Fruit fly (Drosophila melanogaster) whole organism, adult: Measurements from ENCODE around the gene CG7739.

ENCODE experiments used
- CG11617 ChIP-seq: fragments of 200-800 bp; sonication (Bioruptor generic); optimal IDR thresholded peaks from 2 replicates; lab custom pipeline; 2017; ENCODE audit warnings: mild to moderate bottlenecking, missing biosample characterization, missing genetic modification reagents, missing genetic modification characterization
- CG14711 ChIP-seq: fragments of 200-800 bp; sonication (Bioruptor generic); optimal IDR thresholded peaks from 2 replicates; lab custom pipeline; 2018; ENCODE audit warnings: missing biosample characterization, mild to moderate bottlenecking, missing genetic modification characterization, moderate library complexity
- CG7045 ChIP-seq: fragments of 200-800 bp; sonication (Bioruptor generic); optimal IDR thresholded peaks from 2 replicates; lab custom pipeline; 2017; ENCODE audit warnings: missing biosample characterization, mild to moderate bottlenecking, missing genetic modification characterization
- Clk ChIP-seq: fragments of 200-800 bp; sonication (Bioruptor generic); optimal IDR thresholded peaks from 2 replicates; lab custom pipeline; 2017; ENCODE audit warnings: missing biosample characterization, missing genetic modification characterization
- Hr96 ChIP-seq: fragments of 200-800 bp; sonication (Bioruptor generic); optimal IDR thresholded peaks from 2 replicates; lab custom pipeline; 2016; ENCODE audit warnings: missing biosample characterization, missing genetic modification characterization
- Mnt ChIP-seq: fragments of 200-800 bp; sonication (Bioruptor generic); optimal IDR thresholded peaks from 2 replicates; lab custom pipeline; 2016; ENCODE audit warnings: missing biosample characterization, mild to moderate bottlenecking, missing genetic modification characterization
- bab1 ChIP-seq: fragments of 200-800 bp; sonication (Bioruptor generic); optimal IDR thresholded peaks from 3 replicates; lab custom pipeline; 2019; ENCODE audit warnings: missing biosample characterization, mild to moderate bottlenecking, missing genetic modification characterization, moderate library complexity
- toe ChIP-seq: fragments of 200-800 bp; sonication (Bioruptor generic); optimal IDR thresholded peaks from 2 replicates; lab custom pipeline; 2016; ENCODE audit warnings: missing biosample characterization, missing genetic modification characterization

DNA sequence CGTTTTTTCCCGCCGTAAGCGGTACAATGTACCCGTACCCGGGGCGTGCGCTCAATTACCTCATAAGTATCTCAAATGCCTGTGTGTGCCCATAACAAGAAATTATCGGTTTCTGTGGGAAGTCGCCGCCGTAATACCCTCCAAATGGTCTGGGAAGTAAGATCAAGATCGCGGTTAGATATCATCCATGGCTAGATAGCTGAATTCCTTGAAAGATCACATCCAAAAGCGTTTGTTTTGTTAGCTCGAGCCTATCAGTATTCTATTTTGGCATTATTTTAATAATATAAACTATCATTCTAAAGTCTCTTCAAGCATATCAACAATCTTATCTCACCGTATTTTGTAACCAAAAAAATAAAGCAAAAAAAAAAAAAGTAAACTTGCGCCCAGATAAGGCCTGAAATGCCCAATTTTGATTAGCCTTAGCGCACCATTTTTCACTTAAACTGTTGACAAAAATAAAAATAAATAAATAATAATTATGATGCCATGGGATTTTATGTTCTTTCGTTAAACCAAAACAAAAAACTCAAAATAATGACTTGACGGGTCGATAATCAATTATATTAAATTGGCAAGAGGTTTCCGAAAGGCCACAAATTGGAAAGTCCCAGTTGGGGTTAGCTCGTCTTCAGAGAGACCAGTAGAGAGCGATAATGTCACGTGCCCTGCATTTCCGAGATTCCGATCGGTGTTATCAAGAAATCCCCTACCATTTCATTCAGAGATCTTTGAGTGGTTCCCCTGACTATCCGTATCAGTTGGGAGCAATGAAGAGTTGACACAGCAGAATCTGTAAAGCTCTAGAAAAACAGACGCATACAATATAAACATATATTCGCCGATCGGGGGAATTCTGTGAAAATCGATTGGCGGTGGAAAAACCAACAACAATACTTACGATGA is 24.0 kb downstream of the CG7739 start:
- no peak for TF ChIP-seq Mnt (GFP tag; lab: Kevin White, UChicago)
- TF ChIP-seq bab1: no peak
- no peak for TF ChIP-seq Hr96 (GFP tag; lab: Kevin White, UChicago)
- TF ChIP-seq CG11617 (GFP tag; lab: Kevin White, UChicago): no peak
- no peak for TF ChIP-seq CG7045 (GFP tag; lab: Kevin White, UChicago)
- TF ChIP-seq CG14711 (tag; lab: Kevin White, UChicago): no peak
- no peak for TF ChIP-seq Clk (GFP tag; lab: Kevin White, UChicago)
- no peak for TF ChIP-seq toe (GFP tag; lab: Kevin White, UChicago)
